Fruit fly (Drosophila melanogaster): Measurements from ENCODE around the gene eIF4EHP.
A peak's percentile ranks its signal among the peaks of the same experiment; 100 is the strongest.

The eIF4EHP gene

DNA sequence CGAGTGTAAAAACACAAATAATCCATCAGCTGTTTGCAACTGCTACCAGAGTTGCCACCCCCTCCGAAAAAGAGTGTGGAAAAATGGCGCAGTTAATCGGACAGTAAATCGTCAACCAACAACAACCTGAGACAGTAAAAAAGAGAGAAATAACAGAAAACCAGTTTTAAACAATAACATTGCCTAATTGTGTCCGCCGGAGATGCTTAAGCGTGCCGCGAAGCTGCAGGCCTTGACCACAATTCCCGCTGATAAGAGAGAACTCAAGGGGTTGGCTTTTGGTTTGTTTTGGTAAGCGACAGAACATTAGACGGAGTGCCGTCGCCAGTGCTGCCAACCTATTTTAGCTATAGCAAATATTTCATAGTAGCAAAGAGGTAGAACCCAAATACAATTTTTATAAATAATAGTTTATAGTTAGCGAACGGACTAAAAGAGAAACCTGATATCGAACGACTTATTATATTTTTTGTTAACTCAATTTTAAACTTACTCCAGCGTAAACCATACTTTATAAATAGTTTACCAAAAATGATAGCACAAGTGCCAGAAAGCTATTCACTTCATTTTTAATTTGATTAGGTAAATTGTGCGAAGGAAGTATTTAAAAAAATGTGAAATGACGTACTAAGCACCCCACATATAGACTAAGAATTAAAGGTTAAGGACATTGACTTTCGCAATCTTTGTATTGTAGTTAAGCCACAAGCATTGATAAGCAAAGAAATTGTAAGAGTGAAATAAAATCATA lies 57.9 kb downstream of the eIF4EHP start, which contains the start of the genes Atg6 and Pisd (continued):
- TF ChIP-seq CG3838 (GFP tag; optimal IDR thresholded peaks at IDR 0.05) (peak; percentile 28), ranshi (GFP tag; IDR thresholded peaks at IDR 0.05) (0 out of 2 replicates have a peak, but pooled peaks have one; percentile 20), btn (GFP tag; optimal IDR thresholded peaks at IDR 0.05) (no peak), CG1602 (GFP tag; optimal IDR thresholded peaks at IDR 0.05) (no peak), CG13424 (tag; optimal IDR thresholded peaks at IDR 0.05) (peak; percentile 28), GATAe (GFP tag; conservative IDR thresholded peaks at IDR 0.05) (no peak), CG11456 (GFP tag; IDR thresholded peaks at IDR 0.05) (no peak), trh (GFP tag; optimal IDR thresholded peaks at IDR 0.05) (no peak), Xrp1 (GFP tag; IDR thresholded peaks at IDR 0.05) (peak; percentile 46; the same call in 1 of the 2 replicates), stwl (tag; optimal IDR thresholded peaks at IDR 0.05) (peak; percentile 53), Scr (GFP tag; IDR thresholded peaks at IDR 0.05; ENCODE audit: partially characterized antibody) (0 out of 2 replicates have a peak, but pooled peaks have one; percentile 35), CG11093 (GFP tag; IDR thresholded peaks at IDR 0.05) (no peak), fd64A (GFP tag; optimal IDR thresholded peaks at IDR 0.05) (no peak), CG6683 (GFP tag; optimal IDR thresholded peaks at IDR 0.05) (no peak), CG6175 (GFP tag; IDR thresholded peaks at IDR 0.05) (no peak), CG1647 (GFP tag; optimal IDR thresholded peaks at IDR 0.05) (no peak), CG14860 (GFP tag; IDR thresholded peaks at IDR 0.05; ENCODE audit: partially characterized antibody) (no peak), CG12659 (GFP tag; optimal IDR thresholded peaks at IDR 0.05) (peak; percentile 36), abd-A (tag; optimal IDR thresholded peaks at IDR 0.05) (peak; percentile 99), hb (GFP tag; IDR thresholded peaks at IDR 0.05; ENCODE audit: partially characterized antibody) (no peak), CG31365 (tag; optimal IDR thresholded peaks at IDR 0.05) (no peak)

DNA sequence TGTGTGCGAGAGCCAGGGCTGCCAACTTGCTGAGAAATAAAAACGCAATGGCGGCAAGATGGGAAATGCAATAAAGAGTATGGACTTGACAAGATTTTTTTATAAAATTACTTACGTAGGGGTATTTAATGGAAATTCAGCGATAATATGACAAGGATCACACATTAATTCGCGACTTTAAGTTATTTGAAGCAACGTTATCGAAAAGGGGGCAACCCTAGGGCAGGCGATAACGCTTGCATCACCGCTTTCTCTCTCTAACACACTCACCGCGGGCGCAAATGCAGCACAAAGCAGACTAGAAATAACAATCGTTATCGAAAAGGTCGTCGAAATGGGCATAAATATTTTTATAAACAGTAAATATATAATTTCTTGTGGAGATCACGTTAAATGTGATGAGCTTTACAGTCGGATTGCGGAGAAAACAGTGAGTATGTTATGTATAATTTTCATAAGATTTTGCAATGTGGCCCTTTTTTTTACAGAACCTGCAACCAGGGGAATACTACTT lies 60.7 kb downstream of the eIF4EHP start, which contains the start of gene Rox8:
Gene Rox8 (minus strand): TSS at position 268 of the 514 bp plus-strand sequence.
- peak; percentile 55 for TF ChIP-seq CG2120 (GFP tag; optimal IDR thresholded peaks at IDR 0.05)
- no peak for TF ChIP-seq CG8944 (GFP tag; optimal IDR thresholded peaks at IDR 0.05)
- TF ChIP-seq eve (GFP tag; optimal IDR thresholded peaks at IDR 0.05): no peak
- no peak for TF ChIP-seq wdn (GFP tag; IDR thresholded peaks at IDR 0.05)
- TF ChIP-seq gcm2 (GFP tag; optimal IDR thresholded peaks at IDR 0.05): no peak
- peak; percentile 10 for TF ChIP-seq tup (GFP tag; optimal IDR thresholded peaks at IDR 0.05)
- TF ChIP-seq CG33557 (GFP tag; optimal IDR thresholded peaks at IDR 0.05): peak; percentile 22
- peak; percentile 88 for TF ChIP-seq Sin3A (optimal IDR thresholded peaks at IDR 0.05)
- no peak for TF ChIP-seq D19B (GFP tag; optimal IDR thresholded peaks at IDR 0.05)
- no peak for TF ChIP-seq ac (GFP tag; optimal IDR thresholded peaks at IDR 0.05)
- TF ChIP-seq Abd-B (GFP tag; optimal IDR thresholded peaks at IDR 0.05): no peak
- TF ChIP-seq Hand (GFP tag; optimal IDR thresholded peaks at IDR 0.05): no peak
- TF ChIP-seq luna (GFP tag; optimal IDR thresholded peaks at IDR 0.05): no peak
- no peak for TF ChIP-seq CG4820 (GFP tag; optimal IDR thresholded peaks at IDR 0.05)
- TF ChIP-seq CG17612 (GFP tag; IDR thresholded peaks at IDR 0.05): no peak
- no peak for TF ChIP-seq Optix (GFP tag; IDR thresholded peaks at IDR 0.05)
- no peak for TF ChIP-seq CG4730 (GFP tag; IDR thresholded peaks at IDR 0.05)
- no peak for TF ChIP-seq schlank (tag; optimal IDR thresholded peaks at IDR 0.05)
- TF ChIP-seq nau (GFP tag; optimal IDR thresholded peaks at IDR 0.05): no peak
- 0 out of 3 replicates have a peak, but pooled peaks have one; percentile 41 for TF ChIP-seq Doc3 (GFP tag; IDR thresholded peaks at IDR 0.05; ENCODE audit: partially characterized antibody)
- no peak for TF ChIP-seq CG2889 (GFP tag; IDR thresholded peaks at IDR 0.05)
- peak; percentile 46 for TF ChIP-seq CG9727 (GFP tag; optimal IDR thresholded peaks at IDR 0.05)
- no peak for TF ChIP-seq CG6272 (GFP tag; IDR thresholded peaks at IDR 0.05)
- TF ChIP-seq CG10209 (GFP tag; optimal IDR thresholded peaks at IDR 0.05): peak; percentile 9
- TF ChIP-seq H15 (GFP tag; IDR thresholded peaks at IDR 0.05): no peak
- TF ChIP-seq Tbp (GFP tag; optimal IDR thresholded peaks at IDR 0.05): no peak
- TF ChIP-seq Meics (GFP tag; optimal IDR thresholded peaks at IDR 0.05): peak; percentile 44
- no peak for TF ChIP-seq Elba2 (GFP tag; optimal IDR thresholded peaks at IDR 0.05)
- no peak for TF ChIP-seq ci (GFP tag; IDR thresholded peaks at IDR 0.05)
